Fruit fly (Drosophila melanogaster) whole organism, wandering third instar larva: ENCODE data around the gene CG1637.

Experiments
- Dfd ChIP-seq: fragments of >200 bp; optimal IDR thresholded peaks from 2 replicates; lab custom pipeline; 2017; ENCODE audit warnings: missing biosample characterization, missing genetic modification characterization
- Dif ChIP-seq: fragments of 200-275, 200-300 bp; sonication (Bioruptor generic); optimal IDR thresholded peaks from 2 replicates; lab custom pipeline; 2018; ENCODE audit warnings: missing biosample characterization, missing genetic modification characterization; ENCODE audit not compliant: partially characterized antibody
- Hnf4 ChIP-seq: fragments of 200-800 bp; sonication (Bioruptor generic); optimal IDR thresholded peaks from 2 replicates; lab custom pipeline; 2016; ENCODE audit warnings: missing biosample characterization, mild to moderate bottlenecking, missing genetic modification characterization
- N ChIP-seq: fragments of >200 bp; optimal IDR thresholded peaks from 2 replicates; lab custom pipeline; 2018; ENCODE audit warnings: missing biosample characterization, missing external identifiers, missing genetic modification characterization
- Vsx2 ChIP-seq: fragments of 200-300, 225-300 bp; sonication (Bioruptor generic); optimal IDR thresholded peaks from 2 replicates; lab custom pipeline; 2018; ENCODE audit warnings: missing biosample characterization, missing genetic modification characterization; ENCODE audit not compliant: partially characterized antibody
- dmrt93B ChIP-seq: fragments of 200-800 bp; sonication (Bioruptor generic); optimal IDR thresholded peaks from 2 replicates; lab custom pipeline; 2018; ENCODE audit warnings: missing biosample characterization, mild to moderate bottlenecking, missing genetic modification characterization
- jim ChIP-seq: fragments of 175-275, 200-325 bp; sonication (Bioruptor generic); optimal IDR thresholded peaks from 2 replicates; lab custom pipeline; 2016; ENCODE audit warnings: missing biosample characterization, mild to moderate bottlenecking, missing genetic modification characterization
- lola ChIP-seq: fragments of >200 bp; optimal IDR thresholded peaks from 2 replicates; lab custom pipeline; 2017; ENCODE audit warnings: missing biosample characterization, missing genetic modification characterization
- sage ChIP-seq: fragments of 200-800 bp; sonication (Bioruptor generic); optimal IDR thresholded peaks from 2 replicates; lab custom pipeline; 2016; ENCODE audit warnings: missing biosample characterization, mild to moderate bottlenecking, missing genetic modification characterization

- TF ChIP-seq N = no peak
- no peak for TF ChIP-seq Vsx2 (GFP tag; lab: Kevin White, UChicago)
- no peak for TF ChIP-seq sage (GFP tag; lab: Kevin White, UChicago)
- TF ChIP-seq Dfd = no peak
- no peak for TF ChIP-seq lola
- no peak for TF ChIP-seq dmrt93B (GFP tag; lab: Kevin White, UChicago)
- TF ChIP-seq Dif = no peak
- no peak for TF ChIP-seq jim (GFP tag; lab: Kevin White, UChicago)
- TF ChIP-seq Hnf4 (GFP tag; lab: Kevin White, UChicago) = no peak
Measured at dm6 chrX:10882786-10883185, 5.1 kb upstream of the CG1637 start.
